Worm (Caenorhabditis elegans) whole organism, L2 larva: ENCODE results near the gene T24E12.12.

ENCODE experiments used
- alr-1 ChIP-seq: fragments of 150-350 bp; optimal IDR thresholded peaks from 2 replicates; lab custom pipeline; 2014; ENCODE audit warnings: missing biosample characterization, missing genetic modification characterization
- blmp-1 ChIP-seq: sonication (generic microtip); optimal IDR thresholded peaks from 2 replicates; lab custom pipeline; 2017; ENCODE audit warnings: missing genetic modification characterization, mild to moderate bottlenecking, missing compliant biosample characterization, antibody characterized with exemption, moderate library complexity; ENCODE audit not compliant: insufficient read depth
- egl-27 ChIP-seq: sonication (generic microtip); optimal IDR thresholded peaks from 3 replicates; lab custom pipeline; 2017; ENCODE audit warnings: missing biosample characterization, missing genetic modification reagents, missing genetic modification characterization
- fos-1 ChIP-seq: fragments of 150-350 bp; optimal IDR thresholded peaks from 2 replicates; lab custom pipeline; 2014; ENCODE audit warnings: missing biosample characterization, missing genetic modification characterization
- lin-13 ChIP-seq: fragments of 150-350 bp; optimal IDR thresholded peaks from 2 replicates; lab custom pipeline; 2014; ENCODE audit warnings: missing biosample characterization, missing genetic modification reagents, missing genetic modification characterization
- lin-39 ChIP-seq: fragments of 150-350 bp; optimal IDR thresholded peaks from 2 replicates; lab custom pipeline; 2014; ENCODE audit warnings: missing biosample characterization, missing genetic modification reagents, missing genetic modification characterization
- lsy-2 ChIP-seq, 2 experiments: fragments of 150-350 bp in 1 of 2; sonication (generic microtip) in 1 of 2; optimal IDR thresholded peaks; 2 replicates each; lab custom pipeline; 2014 to 2017; ENCODE audit warnings: missing biosample characterization in 2 of 2, missing genetic modification characterization in 2 of 2
- mdl-1 ChIP-seq, 2 experiments: fragments of 150-350 bp in 1 of 2; sonication (generic microtip) in 1 of 2; optimal IDR thresholded peaks; 2 replicates each; lab custom pipeline; 2017; ENCODE audit warnings: missing biosample characterization in 2 of 2, missing genetic modification characterization in 2 of 2
- nhr-12 ChIP-seq: fragments of 150-350 bp; optimal IDR thresholded peaks from 2 replicates; lab custom pipeline; 2014; ENCODE audit warnings: missing biosample characterization, missing genetic modification characterization
- nhr-237 ChIP-seq: fragments of 150-350 bp; optimal IDR thresholded peaks from 2 replicates; lab custom pipeline; 2014; ENCODE audit warnings: missing biosample characterization, missing genetic modification characterization
- nhr-77 ChIP-seq: fragments of 150-350 bp; optimal IDR thresholded peaks from 2 replicates; lab custom pipeline; 2014; ENCODE audit warnings: missing biosample characterization, missing genetic modification characterization
- sma-3 ChIP-seq: sonication (generic microtip); optimal IDR thresholded peaks from 2 replicates; lab custom pipeline; 2016; ENCODE audit warnings: missing genetic modification reagents, missing genetic modification characterization, missing compliant biosample characterization

DNA sequence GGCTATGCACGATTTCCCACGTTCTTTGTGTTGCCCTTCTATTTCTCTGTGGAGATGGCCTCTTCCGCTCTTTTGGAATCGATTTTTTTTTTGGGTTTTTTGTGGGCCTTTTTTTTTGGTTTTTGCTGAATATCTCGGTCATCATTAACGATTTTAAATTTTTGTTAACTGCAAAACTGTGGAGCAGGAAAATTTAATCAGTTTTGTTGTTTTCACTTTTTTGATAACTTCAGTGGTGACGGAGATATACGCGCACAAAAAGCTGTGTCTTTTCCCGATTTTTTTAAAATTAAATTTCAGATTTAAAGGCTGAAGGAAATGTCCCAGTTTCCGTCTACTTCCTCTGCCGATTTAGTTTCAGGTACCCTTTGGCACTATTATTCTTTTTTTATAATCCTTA, 26.2 kb downstream of the T24E12.12 start, which contains the start of gene T24E12.1:
- TF ChIP-seq fos-1 (tag; lab: Kevin White, UChicago): no peak
- TF ChIP-seq mdl-1 (tag; optimal IDR thresholded peaks at IDR 0.05; lab: Kevin White, UChicago): no peak
- TF ChIP-seq nhr-12 (tag; lab: Kevin White, UChicago): no peak
- TF ChIP-seq egl-27 (tag; lab: Kevin White, UChicago): no peak
- TF ChIP-seq nhr-77: no peak
- no peak for TF ChIP-seq alr-1
- TF ChIP-seq lsy-2 (tag; optimal IDR thresholded peaks at IDR 0.05; lab: Kevin White, UChicago): no peak
- no peak for TF ChIP-seq sma-3
- no peak for TF ChIP-seq blmp-1 (tag; lab: Kevin White, UChicago)
- TF ChIP-seq lin-39 (tag; lab: Kevin White, UChicago): no peak
- TF ChIP-seq nhr-237 (tag; lab: Kevin White, UChicago): no peak
- TF ChIP-seq lin-13: no peak
